Fruit fly (Drosophila melanogaster) whole organism: Measurements from ENCODE around the gene CG15773.

Experiments
- CG8478 ChIP-seq: fragments of >200 bp; optimal IDR thresholded peaks from 2 replicates; lab custom pipeline; 2018; ENCODE audit warnings: inconsistent platforms
- Dll ChIP-seq: fragments of >200 bp; optimal IDR thresholded peaks from 2 replicates; lab custom pipeline; 2017
- EcR ChIP-seq, 2 experiments: fragments of >200 bp; optimal IDR thresholded peaks; 2 replicates each; lab custom pipeline; 2017; ENCODE audit warnings: missing biosample characterization in 2 of 2, missing genetic modification characterization in 2 of 2, missing genetic modification reagents in 2 of 2
- pan ChIP-seq: fragments of >200 bp; optimal IDR thresholded peaks from 2 replicates; lab custom pipeline; 2017
- psq ChIP-seq: fragments of >200 bp; optimal IDR thresholded peaks from 2 replicates; lab custom pipeline; 2017
- usp ChIP-seq: fragments of >200 bp; optimal IDR thresholded peaks from 2 replicates; lab custom pipeline; 2017; ENCODE audit warnings: missing biosample characterization, missing genetic modification characterization, mixed read lengths

Gene CG15773

DNA sequence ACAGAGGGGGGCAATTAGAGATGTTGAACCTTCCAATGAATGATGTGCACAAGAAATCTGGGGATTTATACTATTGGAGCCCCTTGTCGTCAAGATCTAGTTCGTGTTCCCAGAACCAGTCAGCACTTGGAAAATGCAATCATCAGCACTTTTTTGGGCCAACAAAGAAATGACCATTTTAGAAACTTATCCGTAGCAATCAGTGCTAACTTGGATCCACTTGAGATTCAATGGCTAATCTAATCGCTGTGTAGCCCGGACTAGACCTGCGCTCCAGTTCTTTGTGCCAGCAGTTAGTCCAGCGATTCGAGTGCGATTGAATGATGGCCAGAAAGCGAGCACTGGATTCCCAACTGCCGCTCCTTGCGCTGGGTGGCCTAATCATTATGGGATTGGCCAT, at the start of gene CG15773:
CG15773 (plus strand) TSS at position 301 of the 400 bp plus-strand sequence.
- TF ChIP-seq usp (GFP tag; lab: Kevin White, UChicago) (no peak), pan (lab: Kevin White, UChicago) (no peak), CG8478 (lab: Kevin White, UChicago) (no peak)

DNA sequence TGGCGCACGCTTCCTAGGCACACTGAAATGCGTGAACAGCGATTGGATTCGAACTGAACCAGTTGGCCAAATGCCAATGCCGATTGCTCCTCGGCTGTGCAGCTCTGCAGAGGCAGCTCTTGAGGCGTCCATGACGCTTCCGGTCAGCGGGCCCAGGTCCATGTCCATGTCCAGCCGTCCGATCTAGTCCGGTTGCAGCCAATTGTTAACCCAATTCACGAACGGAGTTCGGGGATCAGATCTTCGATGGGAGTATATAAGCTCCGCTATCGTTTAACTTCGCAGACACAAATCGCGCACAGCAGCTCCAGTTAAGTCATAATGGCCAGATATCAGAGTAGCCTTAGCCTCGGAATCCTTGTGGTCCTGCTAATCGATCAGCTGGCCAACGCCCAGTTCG, 49.6 kb upstream of the CG15773 start, which contains the start of gene CG42449:
CG42449 (plus strand) TSS at position 301 of the 400 bp plus-strand sequence.
- TF ChIP-seq Dll (lab: Kevin White, UChicago) (no peak), EcR (GFP tag; optimal IDR thresholded peaks at IDR 0.05; lab: Kevin White, UChicago) (no peak), CG8478 (lab: Kevin White, UChicago) (no peak), psq (lab: Kevin White, UChicago) (no peak), usp (GFP tag; lab: Kevin White, UChicago) (no peak), pan (lab: Kevin White, UChicago) (no peak)

DNA sequence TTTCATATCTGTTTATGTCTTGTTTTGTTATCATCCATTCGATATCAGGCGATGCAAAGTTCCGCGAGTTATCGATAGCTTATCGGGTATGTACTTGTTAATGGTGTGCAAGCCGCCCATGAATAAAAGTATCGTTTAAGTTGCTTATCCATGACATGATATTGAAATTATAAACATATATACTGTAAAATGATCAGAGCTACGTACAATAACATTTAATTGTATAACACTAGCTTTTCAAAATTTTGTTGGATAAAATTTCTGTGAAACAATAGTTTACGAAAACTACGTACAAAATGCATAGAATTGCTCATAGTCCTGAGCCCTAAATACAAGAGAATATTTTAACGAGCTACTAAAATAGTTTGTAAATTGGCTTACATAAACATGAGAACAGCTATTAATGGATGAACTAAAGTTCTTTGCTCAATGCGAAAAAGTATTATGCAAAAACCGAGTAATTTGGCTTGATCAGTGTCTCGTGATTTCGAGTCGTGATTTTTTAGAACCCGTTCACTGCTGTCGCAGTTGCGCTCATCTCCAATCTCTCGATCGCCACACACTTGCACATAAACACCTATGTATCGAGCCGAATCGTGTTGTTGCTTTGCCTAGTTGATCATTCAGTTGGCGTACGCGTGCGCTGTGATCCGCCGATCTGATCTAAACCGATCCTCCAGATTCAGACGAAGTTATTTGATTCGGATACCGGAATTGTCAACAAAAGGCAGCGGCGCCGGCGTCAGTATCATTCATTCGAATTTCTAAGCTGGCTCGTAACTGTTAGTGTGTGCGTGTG, 42.9 kb upstream of the CG15773 start, which contains the start of the genes PGAP1 and cv:
PGAP1 (minus strand) TSS at position 57 of the 799 bp plus-strand sequence.
cv (plus strand) TSS at position 586 of the 799 bp plus-strand sequence.
- TF ChIP-seq psq (lab: Kevin White, UChicago) = no peak
- no peak for TF ChIP-seq EcR (GFP tag; optimal IDR thresholded peaks at IDR 0.05; lab: Kevin White, UChicago)
- TF ChIP-seq usp (GFP tag; lab: Kevin White, UChicago) = no peak
- no peak for TF ChIP-seq pan (lab: Kevin White, UChicago)
- TF ChIP-seq Dll (lab: Kevin White, UChicago) = no peak
- TF ChIP-seq CG8478 (lab: Kevin White, UChicago) = no peak

dm6 chrX:5690216-5690523, 42.4 kb upstream of the CG15773 start:
- TF ChIP-seq EcR (GFP tag; optimal IDR thresholded peaks at IDR 0.05; lab: Kevin White, UChicago) = no peak
- TF ChIP-seq Dll (lab: Kevin White, UChicago) = no peak
- no peak for TF ChIP-seq pan (lab: Kevin White, UChicago)
- TF ChIP-seq psq (lab: Kevin White, UChicago) = no peak
- TF ChIP-seq CG8478 (lab: Kevin White, UChicago) = no peak
- no peak for TF ChIP-seq usp (GFP tag; lab: Kevin White, UChicago)

DNA sequence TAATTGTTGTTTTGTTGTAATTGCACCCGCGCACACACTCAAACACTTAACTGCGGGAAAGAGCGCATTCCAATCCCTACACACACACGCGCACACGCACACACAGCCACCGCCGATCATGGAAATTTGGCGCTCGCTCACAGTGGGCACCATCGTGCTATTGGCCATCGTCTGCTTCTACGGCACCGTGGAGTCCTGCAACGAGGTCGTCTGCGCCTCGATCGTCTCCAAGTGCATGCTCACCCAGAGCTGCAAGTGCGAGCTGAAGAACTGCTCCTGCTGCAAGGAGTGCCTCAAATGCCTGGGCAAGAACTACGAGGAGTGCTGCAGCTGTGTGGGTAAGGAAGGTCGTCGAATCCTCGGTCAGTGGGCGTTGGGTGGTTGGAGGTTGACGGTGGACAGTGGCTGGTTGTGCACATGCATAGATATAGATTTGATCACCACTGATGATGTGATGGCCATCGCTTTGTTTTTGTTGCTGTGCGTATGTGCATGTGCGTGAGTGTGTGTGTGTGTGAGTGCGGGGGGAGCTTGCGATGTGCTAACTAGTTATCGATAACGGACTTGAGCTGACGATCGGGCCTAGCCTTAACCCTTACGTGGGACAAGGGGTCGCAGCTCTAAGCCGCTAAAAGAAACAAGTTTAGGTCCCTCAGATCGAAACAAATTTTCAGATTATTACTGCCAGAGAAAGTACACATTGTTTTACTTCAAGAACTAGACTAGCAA, 41.7 kb upstream of the CG15773 start:
- TF ChIP-seq Dll (lab: Kevin White, UChicago) (no peak), EcR (GFP tag; optimal IDR thresholded peaks at IDR 0.05; lab: Kevin White, UChicago) (no peak), CG8478 (lab: Kevin White, UChicago) (no peak), pan (lab: Kevin White, UChicago) (no peak), psq (lab: Kevin White, UChicago) (no peak), usp (GFP tag; lab: Kevin White, UChicago) (no peak)

dm6 chrX:5695035-5695434, 37.5 kb upstream of the CG15773 start, which contains the start of gene CG3149:
TSS of gene CG3149 (minus strand) at chrX:5695205.
- TF ChIP-seq Dll (lab: Kevin White, UChicago) = no peak
- no peak for TF ChIP-seq psq (lab: Kevin White, UChicago)
- TF ChIP-seq usp (GFP tag; lab: Kevin White, UChicago) = no peak
- TF ChIP-seq pan (lab: Kevin White, UChicago) = no peak
- TF ChIP-seq CG8478 (lab: Kevin White, UChicago) = no peak
- no peak for TF ChIP-seq EcR (GFP tag; optimal IDR thresholded peaks at IDR 0.05; lab: Kevin White, UChicago)

- TF ChIP-seq psq (lab: Kevin White, UChicago) (no peak), pan (lab: Kevin White, UChicago) (no peak), CG8478 (lab: Kevin White, UChicago) (no peak), Dll (lab: Kevin White, UChicago) (no peak)
Observed at dm6 chrX:5695958-5696357, 36.6 kb upstream of the CG15773 start.

DNA sequence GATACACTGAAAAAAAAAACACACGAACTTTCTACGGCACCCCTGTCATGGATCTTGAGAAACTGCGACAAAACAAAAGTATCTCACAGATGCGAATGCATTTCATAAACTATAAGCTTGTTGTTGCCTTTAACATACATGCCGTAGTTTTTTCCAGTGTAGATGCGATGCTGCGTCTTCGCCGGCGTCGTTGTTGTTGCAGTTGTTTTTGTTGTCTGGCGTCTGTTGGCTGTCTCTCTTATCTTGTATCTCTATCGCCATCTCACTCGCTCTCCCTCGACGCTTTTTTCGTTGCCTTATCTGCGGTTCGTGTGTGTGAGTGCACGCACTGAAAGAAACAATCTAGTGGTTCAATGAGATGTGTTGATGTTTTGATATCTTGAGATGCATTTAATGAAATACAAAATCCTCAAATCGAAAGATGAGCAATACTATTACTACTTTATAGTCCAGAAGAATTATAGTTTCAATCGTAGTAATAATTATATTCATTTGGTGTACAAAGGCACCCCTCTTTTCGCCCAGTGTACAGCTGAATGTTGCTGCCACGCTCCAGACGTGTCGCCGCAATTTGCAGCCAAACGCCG, 36.0 kb upstream of the CG15773 start:
- no peak for TF ChIP-seq CG8478 (lab: Kevin White, UChicago)

DNA sequence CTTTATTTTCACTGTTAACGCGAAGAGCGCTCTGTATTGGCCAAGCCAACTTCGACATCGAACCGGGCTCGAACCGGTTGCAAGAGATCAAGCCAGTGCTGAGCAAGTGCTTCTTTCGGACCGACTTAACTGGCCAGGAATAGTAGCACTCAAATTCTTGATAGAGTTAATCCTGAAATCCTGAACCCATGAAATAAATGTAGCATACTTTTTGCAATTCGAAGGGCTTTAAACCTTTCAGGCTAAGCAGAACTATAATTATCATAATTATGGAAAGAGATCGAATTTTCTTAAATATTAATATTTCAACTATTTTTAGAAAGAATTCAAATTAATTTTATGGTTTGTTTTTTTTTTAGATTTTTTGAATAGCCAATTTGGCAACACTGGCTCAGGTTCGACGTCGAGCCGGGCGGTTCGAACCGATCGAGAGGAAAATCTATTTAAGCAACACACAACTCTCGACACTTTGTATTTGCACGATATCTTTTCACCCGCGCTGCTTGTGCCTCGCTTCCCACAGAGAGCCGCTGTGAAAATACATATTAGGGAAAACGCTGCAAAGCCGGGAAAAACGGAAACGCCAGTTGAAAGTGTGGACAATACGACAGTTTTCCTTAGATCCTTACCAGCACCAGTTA, 34.3 kb upstream of the CG15773 start, which contains the start of gene AdamTS-B:
AdamTS-B (plus strand) TSS at position 471 of the 641 bp plus-strand sequence.
- TF ChIP-seq CG8478 (lab: Kevin White, UChicago) = no peak
- no peak for TF ChIP-seq psq (lab: Kevin White, UChicago)
- TF ChIP-seq pan (lab: Kevin White, UChicago) = no peak
- no peak for TF ChIP-seq usp (GFP tag; lab: Kevin White, UChicago)
- TF ChIP-seq EcR (GFP tag; optimal IDR thresholded peaks at IDR 0.05; lab: Kevin White, UChicago) = no peak
- no peak for TF ChIP-seq Dll (lab: Kevin White, UChicago)

dm6 chrX:5699824-5700498, 32.6 kb upstream of the CG15773 start:
- TF ChIP-seq CG8478 (lab: Kevin White, UChicago) (no peak), psq (lab: Kevin White, UChicago) (no peak), pan (lab: Kevin White, UChicago) (peak; percentile 70), EcR (GFP tag; optimal IDR thresholded peaks at IDR 0.05; lab: Kevin White, UChicago) (no peak), usp (GFP tag; lab: Kevin White, UChicago) (no peak)
